Worm (Caenorhabditis elegans) whole organism, L3 larva: ENCODE results near the gene mog-2.

Source experiments
- R02D3.7 ChIP-seq: fragments of 150-350 bp; optimal IDR thresholded peaks from 2 replicates; lab custom pipeline; 2014; ENCODE audit warnings: missing biosample characterization, missing genetic modification characterization
- nhr-23 ChIP-seq: fragments of 150-350 bp; optimal IDR thresholded peaks from 2 replicates; lab custom pipeline; 2014; ENCODE audit warnings: missing biosample characterization, missing genetic modification reagents, missing genetic modification characterization
- nhr-237 ChIP-seq: fragments of 150-350 bp; optimal IDR thresholded peaks from 2 replicates; lab custom pipeline; 2014; ENCODE audit warnings: missing biosample characterization, missing genetic modification characterization

- TF ChIP-seq R02D3.7 (tag; lab: Kevin White, UChicago) (no peak), nhr-23 (tag; lab: Kevin White, UChicago) (no peak), nhr-237 (tag; lab: Kevin White, UChicago) (no peak)
Observed at ce11 chrII:4359219-4359618, 35.1 kb downstream of the mog-2 start.
